Worm (Caenorhabditis elegans) whole organism, L4 larva: Measurements from ENCODE around the gene M117.1.
"Not testable (repeated sequence)": the region's sequence is repeated elsewhere in the genome, so short reads cannot be mapped to it uniquely, and the experiment has no call there.

Source experiments
- nhr-76 ChIP-seq: fragments of 150-350 bp; optimal IDR thresholded peaks from 2 replicates; lab custom pipeline; 2014; ENCODE audit warnings: missing biosample characterization, missing genetic modification characterization
- unc-39 ChIP-seq: sonication (generic microtip); optimal IDR thresholded peaks from 2 replicates; lab custom pipeline; 2017; ENCODE audit warnings: missing biosample characterization, missing genetic modification characterization

ce11 chrIV:11828012-11828411, 14.0 kb downstream of the M117.1 start, which contains the start of gene M117.6:
- TF ChIP-seq nhr-76 (tag; lab: Kevin White, UChicago); unc-39: not testable (repeated sequence)
